Fruit fly (Drosophila melanogaster) whole organism, embryonic: Measurements from ENCODE around the gene Ptp36E.

Source experiments
- Adf1 ChIP-seq: fragments of 200-800 bp; sonication (Bioruptor generic); IDR thresholded peaks from 2 replicates; pipeline ENCODE4 v1.3.6; 2022; ENCODE audit warnings: missing biosample characterization, missing genetic modification characterization
- CG10462 ChIP-seq: fragments of 200-800 bp; sonication (Bioruptor generic); optimal IDR thresholded peaks from 2 replicates; lab custom pipeline; 2016; ENCODE audit warnings: missing biosample characterization, missing genetic modification characterization
- CG12744 ChIP-seq: fragments of 200-800 bp; sonication (Bioruptor generic); optimal IDR thresholded peaks from 2 replicates; lab custom pipeline; 2016; ENCODE audit warnings: missing biosample characterization, missing genetic modification characterization
- CG13894 ChIP-seq: fragments of 200-800 bp; sonication (Bioruptor generic); optimal IDR thresholded peaks from 3 replicates; lab custom pipeline; 2018; ENCODE audit warnings: missing biosample characterization, mild to moderate bottlenecking, missing genetic modification characterization, moderate library complexity
- CG14667 ChIP-seq: fragments of 200-800 bp; sonication (Bioruptor generic); IDR thresholded peaks from 2 replicates; pipeline ENCODE4 v1.3.6; 2022; ENCODE audit warnings: missing biosample characterization, missing genetic modification characterization
- CG16779 ChIP-seq: fragments of 200-800 bp; sonication (Bioruptor generic); IDR thresholded peaks from 2 replicates; pipeline ENCODE4 v1.3.6; 2022; ENCODE audit warnings: missing biosample characterization, missing genetic modification characterization
- CG18011 ChIP-seq: fragments of 200-800 bp; sonication (Bioruptor generic); optimal IDR thresholded peaks from 2 replicates; lab custom pipeline; 2017; ENCODE audit warnings: missing biosample characterization, missing genetic modification characterization, mild to moderate bottlenecking, moderate library complexity, missing genotype
- CG18764 ChIP-seq: fragments of 200-800 bp; sonication (Bioruptor generic); optimal IDR thresholded peaks from 3 replicates; lab custom pipeline; 2016; ENCODE audit warnings: missing biosample characterization, missing genetic modification characterization
- CG2875 ChIP-seq: fragments of 200-800 bp; sonication (Bioruptor generic); optimal IDR thresholded peaks from 2 replicates; lab custom pipeline; 2017; ENCODE audit warnings: missing biosample characterization, mild to moderate bottlenecking, missing genetic modification characterization, missing genetic modification reagents
- CG30020 ChIP-seq: fragments of 200-800 bp; optimal IDR thresholded peaks from 2 replicates; lab custom pipeline; 2019; ENCODE audit warnings: missing biosample characterization, mild to moderate bottlenecking, missing genetic modification characterization, moderate library complexity
- CG4617 ChIP-seq: fragments of 200-800 bp; sonication (Bioruptor generic); optimal IDR thresholded peaks from 3 replicates; lab custom pipeline; 2016; ENCODE audit warnings: missing biosample characterization, missing genetic modification characterization, borderline replicate concordance
- CG5953 ChIP-seq: fragments of 200-800 bp; sonication (Bioruptor generic); IDR thresholded peaks from 2 replicates; pipeline ENCODE4 v1.3.6; 2022; ENCODE audit warnings: missing biosample characterization, missing genetic modification characterization
- CG6683 ChIP-seq: fragments of 200-800 bp; sonication (Bioruptor generic); optimal IDR thresholded peaks from 2 replicates; lab custom pipeline; 2017; ENCODE audit warnings: missing biosample characterization, mild to moderate bottlenecking, missing genetic modification characterization, missing genetic modification reagents
- CG6813 ChIP-seq: fragments of 200-800 bp; sonication (Bioruptor generic); optimal IDR thresholded peaks from 2 replicates; lab custom pipeline; 2017; ENCODE audit warnings: missing biosample characterization, missing genetic modification characterization, mild to moderate bottlenecking, moderate library complexity, missing genetic modification reagents
- CG8290 ChIP-seq, 3 experiments: fragments of 200-800 bp; sonication (Bioruptor generic); optimal IDR thresholded peaks; 2 replicates each; lab custom pipeline; 2016 to 2019; ENCODE audit warnings: missing biosample characterization in 3 of 3, missing genetic modification characterization in 3 of 3, mild to moderate bottlenecking in 2 of 3, moderate library complexity in 1 of 3
- CG9727 ChIP-seq: fragments of 200-800 bp; sonication (Bioruptor generic); optimal IDR thresholded peaks from 3 replicates; lab custom pipeline; 2017; ENCODE audit warnings: missing biosample characterization, mild to moderate bottlenecking, missing genetic modification characterization
- CG9876 ChIP-seq: fragments of 200-800 bp; sonication (Bioruptor generic); optimal IDR thresholded peaks from 2 replicates; lab custom pipeline; 2016; ENCODE audit warnings: missing biosample characterization, missing genetic modification characterization
- Dek ChIP-seq: fragments of 200-800 bp; sonication (Bioruptor generic); optimal IDR thresholded peaks from 3 replicates; lab custom pipeline; 2019; ENCODE audit warnings: missing biosample characterization, mild to moderate bottlenecking, missing genetic modification characterization, moderate library complexity
- Dp ChIP-seq: fragments of 200-800 bp; sonication (Bioruptor generic); optimal IDR thresholded peaks from 2 replicates; lab custom pipeline; 2018; ENCODE audit warnings: missing biosample characterization, mild to moderate bottlenecking, missing genetic modification characterization, moderate library complexity
- Eip74EF ChIP-seq, 2 experiments: fragments of 200-800 bp in 1 of 2; fragments of >200 bp in 1 of 2; sonication (Bioruptor generic) in 1 of 2; optimal IDR thresholded peaks; 2 replicates each; lab custom pipeline; 2017 to 2019; ENCODE audit warnings: missing biosample characterization in 2 of 2, missing genetic modification characterization in 2 of 2, mild to moderate bottlenecking in 1 of 2, moderate library complexity in 1 of 2
- Hsf ChIP-seq: fragments of 200-800 bp; sonication (Bioruptor generic); optimal IDR thresholded peaks from 3 replicates; lab custom pipeline; 2016; ENCODE audit warnings: missing biosample characterization, missing genetic modification characterization
- Lpt ChIP-seq: fragments of >200 bp; optimal IDR thresholded peaks from 2 replicates; lab custom pipeline; 2018; ENCODE audit warnings: missing biosample characterization, missing genetic modification characterization
- Med ChIP-seq: fragments of 200-800 bp; sonication (Bioruptor generic); peaks from one replicate; lab custom pipeline; 2016; ENCODE audit warnings: missing biosample characterization, missing genetic modification characterization, mild to moderate bottlenecking, inconsistent platforms, moderate library complexity
- NK7.1 ChIP-seq: fragments of 200-800 bp; sonication (Bioruptor generic); optimal IDR thresholded peaks from 3 replicates; lab custom pipeline; 2016; ENCODE audit warnings: missing biosample characterization, missing genetic modification characterization
- Nf-YC ChIP-seq: fragments of 200-800 bp; optimal IDR thresholded peaks from 3 replicates; lab custom pipeline; 2019; ENCODE audit warnings: missing biosample characterization, mild to moderate bottlenecking, missing genetic modification characterization, moderate library complexity
- Oli ChIP-seq: fragments of 200-800 bp; sonication (Bioruptor generic); optimal IDR thresholded peaks from 2 replicates; lab custom pipeline; 2018; ENCODE audit warnings: missing biosample characterization, mild to moderate bottlenecking, missing genetic modification characterization, moderate library complexity
- Optix ChIP-seq: fragments of 200-800 bp; sonication (Bioruptor generic); IDR thresholded peaks from 3 replicates; pipeline ENCODE4 v1.3.6; 2022; ENCODE audit warnings: missing biosample characterization, missing genetic modification characterization
- Rx ChIP-seq: fragments of 200-800 bp; sonication (Bioruptor generic); IDR thresholded peaks from 2 replicates; pipeline ENCODE4 v1.3.6; 2022; ENCODE audit warnings: missing biosample characterization, missing genetic modification characterization
- Spps ChIP-seq: fragments of 200-800 bp; sonication (Bioruptor generic); optimal IDR thresholded peaks from 2 replicates; lab custom pipeline; 2018; ENCODE audit warnings: missing biosample characterization, mild to moderate bottlenecking, missing genetic modification characterization
- Sry-δ ChIP-seq: fragments of 200-800 bp; sonication (Bioruptor generic); optimal IDR thresholded peaks from 2 replicates; lab custom pipeline; 2016; ENCODE audit warnings: missing biosample characterization, missing genetic modification characterization
- ac ChIP-seq: fragments of 200-800 bp; sonication (Bioruptor generic); optimal IDR thresholded peaks from 3 replicates; lab custom pipeline; 2017; ENCODE audit warnings: missing biosample characterization, mild to moderate bottlenecking, missing genetic modification characterization
- ap ChIP-seq: fragments of 200-800 bp; sonication (Bioruptor generic); IDR thresholded peaks from 2 replicates; pipeline ENCODE4 v1.3.6; 2022; ENCODE audit warnings: missing biosample characterization, missing genetic modification characterization
- ase ChIP-seq: fragments of 200-800 bp; sonication (Bioruptor generic); IDR thresholded peaks from 3 replicates; pipeline ENCODE4 v1.3.6; 2022; ENCODE audit warnings: missing biosample characterization, missing genetic modification characterization
- ato ChIP-seq: fragments of 200-800 bp; sonication (Bioruptor generic); IDR thresholded peaks from 2 replicates; pipeline ENCODE4 v1.3.6; 2022; ENCODE audit warnings: missing biosample characterization, missing genetic modification characterization; ENCODE audit not compliant: partially characterized antibody
- bbx ChIP-seq: fragments of 200-800 bp; sonication (Bioruptor generic); IDR thresholded peaks from 2 replicates; pipeline ENCODE4 v1.3.6; 2022; ENCODE audit warnings: missing biosample characterization, missing genetic modification characterization; ENCODE audit not compliant: partially characterized antibody
- btn ChIP-seq: fragments of 200-800 bp; sonication (Bioruptor generic); optimal IDR thresholded peaks from 2 replicates; lab custom pipeline; 2016; ENCODE audit warnings: missing biosample characterization, missing genetic modification characterization
- chinmo ChIP-seq: fragments of 200-800 bp; sonication (Bioruptor generic); IDR thresholded peaks from 4 replicates; pipeline ENCODE4 v1.3.6; 2022; ENCODE audit warnings: missing biosample characterization, missing genetic modification characterization; ENCODE audit not compliant: partially characterized antibody
- da ChIP-seq: fragments of 200-800 bp; sonication (Bioruptor generic); optimal IDR thresholded peaks from 2 replicates; lab custom pipeline; 2016; ENCODE audit warnings: missing biosample characterization, missing genetic modification characterization
- gcm2 ChIP-seq: fragments of 200-800 bp; sonication (Bioruptor generic); optimal IDR thresholded peaks from 2 replicates; lab custom pipeline; 2016; ENCODE audit warnings: missing biosample characterization, missing genetic modification characterization
- gem ChIP-seq: fragments of 200-800 bp; sonication (Bioruptor generic); optimal IDR thresholded peaks from 2 replicates; lab custom pipeline; 2019; ENCODE audit warnings: missing biosample characterization, mild to moderate bottlenecking, missing genetic modification characterization, moderate library complexity
- grn ChIP-seq: fragments of 200-800 bp; sonication (Bioruptor generic); optimal IDR thresholded peaks from 3 replicates; lab custom pipeline; 2017; ENCODE audit warnings: missing biosample characterization, missing genetic modification characterization
- gsb-n ChIP-seq: fragments of 200-800 bp; sonication (Bioruptor generic); optimal IDR thresholded peaks from 3 replicates; lab custom pipeline; 2018; ENCODE audit warnings: missing biosample characterization, mild to moderate bottlenecking, missing genetic modification characterization
- hb ChIP-seq: fragments of 200-800 bp; sonication (Bioruptor generic); IDR thresholded peaks from 3 replicates; pipeline ENCODE4 v1.3.6; 2022; ENCODE audit warnings: missing biosample characterization, missing genetic modification characterization; ENCODE audit not compliant: partially characterized antibody
- pros ChIP-seq: fragments of 200-800 bp; sonication (Bioruptor generic); optimal IDR thresholded peaks from 3 replicates; lab custom pipeline; 2019; ENCODE audit warnings: missing biosample characterization, mild to moderate bottlenecking, missing genetic modification characterization, moderate library complexity
- schlank ChIP-seq: fragments of 200-800 bp; sonication (Bioruptor generic); optimal IDR thresholded peaks from 2 replicates; lab custom pipeline; 2018; ENCODE audit warnings: missing biosample characterization, mild to moderate bottlenecking, missing genetic modification characterization
- tll ChIP-seq, 2 experiments: fragments of 200-800 bp in 1 of 2; fragments of >200 bp in 1 of 2; sonication (Bioruptor generic) in 1 of 2; optimal IDR thresholded peaks; 2 replicates each; lab custom pipeline; 2017 to 2019; ENCODE audit warnings: missing biosample characterization in 2 of 2, missing genetic modification characterization in 2 of 2, mild to moderate bottlenecking in 1 of 2, moderate library complexity in 1 of 2
- tx ChIP-seq: fragments of 200-800 bp; sonication (Bioruptor generic); optimal IDR thresholded peaks from 2 replicates; lab custom pipeline; 2016; ENCODE audit warnings: missing biosample characterization, missing genetic modification characterization
- yki ChIP-seq: fragments of >200 bp; optimal IDR thresholded peaks from 3 replicates; lab custom pipeline; 2018
- zen ChIP-seq: fragments of 200-800 bp; sonication (Bioruptor generic); optimal IDR thresholded peaks from 3 replicates; lab custom pipeline; 2018; ENCODE audit warnings: missing biosample characterization, mild to moderate bottlenecking, missing genetic modification characterization, moderate library complexity

The Ptp36E gene

DNA sequence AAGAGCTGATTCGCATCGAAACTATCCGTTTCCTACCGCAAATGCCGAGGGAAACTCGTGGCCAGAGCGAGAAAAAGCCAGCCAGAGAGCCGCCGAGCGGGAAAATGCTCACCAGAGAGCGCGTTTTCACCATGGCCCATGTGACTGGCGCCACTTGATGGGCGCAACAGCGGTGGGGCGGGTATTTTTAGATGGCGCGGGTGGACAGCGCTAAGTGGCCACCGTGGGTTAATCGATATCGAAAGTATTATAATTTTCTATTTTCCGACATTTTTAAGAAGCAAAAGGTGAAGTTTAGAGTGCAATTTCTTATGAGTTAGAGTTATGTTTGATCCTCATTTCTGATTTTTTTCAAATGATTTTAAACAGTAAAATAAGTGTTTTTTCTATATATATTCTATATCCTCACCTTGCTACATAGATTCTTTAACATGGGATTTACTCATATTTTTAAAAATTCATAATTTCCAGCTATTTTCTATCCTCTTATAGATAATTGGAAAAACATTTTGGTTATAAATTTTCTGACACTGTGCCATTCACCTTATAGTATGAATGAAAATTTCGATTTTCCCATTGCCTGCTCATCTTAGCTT lies at the start of gene Ptp36E (continued):
- no peak for TF ChIP-seq CG30020 (tag; lab: Kevin White, UChicago)
- TF ChIP-seq Sry-δ (GFP tag; lab: Kevin White, UChicago): no peak
- TF ChIP-seq tx (GFP tag; lab: Kevin White, UChicago): peak; percentile 21
- peak; percentile 82 for TF ChIP-seq CG6683
- no peak for TF ChIP-seq btn (GFP tag; lab: Kevin White, UChicago)
- peak; percentile 13; the same call in 1 of the 2 replicates for TF ChIP-seq Adf1 (GFP tag; lab: Robert Waterston, UW)
- TF ChIP-seq CG10462 (GFP tag; lab: Kevin White, UChicago): peak; percentile 16
- TF ChIP-seq CG14667 (GFP tag; lab: Robert Waterston, UW): peak; percentile 80
- no peak for TF ChIP-seq hb
- TF ChIP-seq CG8290 (GFP tag; optimal IDR thresholded peaks at IDR 0.05; lab: Kevin White, UChicago): no peak
- TF ChIP-seq CG8290 (tag; optimal IDR thresholded peaks at IDR 0.05; lab: Kevin White, UChicago): no peak
- peak; percentile 63 for TF ChIP-seq gsb-n (tag; lab: Kevin White, UChicago)
- peak; percentile 61 for TF ChIP-seq Spps (tag; lab: Kevin White, UChicago)
- TF ChIP-seq Optix (GFP tag; lab: Robert Waterston, UW): no peak
- no peak for TF ChIP-seq bbx
- peak; percentile 78 for TF ChIP-seq Med (GFP tag; lab: Kevin White, UChicago)
- no peak for TF ChIP-seq Dp
- TF ChIP-seq CG18011 (GFP tag; lab: Kevin White, UChicago): peak; percentile 51
- peak; percentile 55; the same call in 1 of the 2 replicates for TF ChIP-seq Rx (GFP tag; lab: Robert Waterston, UW)
- no peak for TF ChIP-seq ac (GFP tag; lab: Kevin White, UChicago)
- TF ChIP-seq ato (GFP tag; lab: Robert Waterston, UW): no peak
- TF ChIP-seq CG6813: peak; percentile 85
- TF ChIP-seq Dek (tag; lab: Kevin White, UChicago): peak; percentile 84
- TF ChIP-seq gem (tag; lab: Kevin White, UChicago): peak; percentile 94
- peak; percentile 32 for TF ChIP-seq CG4617 (GFP tag; lab: Kevin White, UChicago)
- no peak for TF ChIP-seq Lpt (GFP tag; lab: Kevin White, UChicago)
- TF ChIP-seq ase (GFP tag; lab: Robert Waterston, UW): peak; percentile 84; the same call in 2 of the 3 replicates
- TF ChIP-seq grn (GFP tag; lab: Kevin White, UChicago): no peak
- peak; percentile 88 for TF ChIP-seq Oli (tag; lab: Kevin White, UChicago)
- no peak for TF ChIP-seq schlank (tag; lab: Kevin White, UChicago)
- TF ChIP-seq CG12744 (GFP tag; lab: Kevin White, UChicago): no peak
- peak; percentile 63 for TF ChIP-seq CG9727 (GFP tag; lab: Kevin White, UChicago)
- 0 out of 2 replicates have a peak, but pooled peaks have one; percentile 46 for TF ChIP-seq CG16779 (GFP tag; lab: Robert Waterston, UW)
- TF ChIP-seq NK7.1: no peak
- TF ChIP-seq Nf-YC (tag; lab: Kevin White, UChicago): peak; percentile 78
- TF ChIP-seq chinmo: 0 out of 4 replicates have a peak, but pooled peaks have one; percentile 11
- TF ChIP-seq yki (lab: Kevin White, UChicago): peak; percentile 49
- peak; percentile 43; the same call in 1 of the 2 replicates for TF ChIP-seq CG5953 (GFP tag; lab: Robert Waterston, UW)
- no peak for TF ChIP-seq da
- no peak for TF ChIP-seq pros (GFP tag; lab: Kevin White, UChicago)
- TF ChIP-seq Eip74EF (GFP tag; optimal IDR thresholded peaks at IDR 0.05; lab: Kevin White, UChicago): peak in 1 of 2 experiments; percentile 6
- TF ChIP-seq ap: peak; percentile 55
- peak; percentile 73 for TF ChIP-seq CG13894 (tag; lab: Kevin White, UChicago)
- TF ChIP-seq CG2875 (GFP tag; lab: Kevin White, UChicago): peak; percentile 51
- TF ChIP-seq zen: no peak
- TF ChIP-seq Hsf: peak; percentile 75
- TF ChIP-seq gcm2 (GFP tag; lab: Kevin White, UChicago): peak; percentile 5
- no peak for TF ChIP-seq CG9876 (GFP tag; lab: Kevin White, UChicago)
- TF ChIP-seq CG18764 (GFP tag; lab: Kevin White, UChicago): peak; percentile 68
- TF ChIP-seq tll (GFP tag; optimal IDR thresholded peaks at IDR 0.05; lab: Kevin White, UChicago): no peak
